Worm (Caenorhabditis elegans): ENCODE results near the gene dhhc-9.

- no peak for TF ChIP-seq klf-2 (GFP tag; conservative IDR thresholded peaks at IDR 0.05)
- no peak for TF ChIP-seq flt-1 (GFP tag; IDR thresholded peaks at IDR 0.05)
- TF ChIP-seq med-1 (GFP tag; optimal IDR thresholded peaks at IDR 0.05; ENCODE audit: insufficient read depth), result no peak
- no peak for TF ChIP-seq tab-1 (GFP tag; IDR thresholded peaks at IDR 0.05)
- no peak for TF ChIP-seq ztf-29 (GFP tag; IDR thresholded peaks at IDR 0.05)
- TF ChIP-seq ref-1 (GFP tag; conservative IDR thresholded peaks at IDR 0.05), result no peak
- TF ChIP-seq ztf-23 (GFP tag; IDR thresholded peaks at IDR 0.05), result no peak
- no peak for TF ChIP-seq T22C8.4 (GFP tag; IDR thresholded peaks at IDR 0.05)
- no peak for TF ChIP-seq cog-1 (tag; optimal IDR thresholded peaks at IDR 0.05)
Observed at ce11 chrX:2394983-2395382, 6.9 kb downstream of the dhhc-9 start, which contains the start of gene C43H6.6.

Measured in whole organism, midembryonic.